Fruit fly (Drosophila melanogaster) whole organism, prepupa: ENCODE measurements around the gene CG33941.

Source experiments
- Blimp-1 ChIP-seq: fragments of 200-800 bp; sonication (Bioruptor generic); optimal IDR thresholded peaks from 3 replicates; lab custom pipeline; 2017; ENCODE audit warnings: missing biosample characterization, missing genetic modification characterization, mild to moderate bottlenecking, moderate library complexity, missing genetic modification reagents
- CG10669 ChIP-seq: fragments of 200-800 bp; sonication (Bioruptor generic); optimal IDR thresholded peaks from 3 replicates; lab custom pipeline; 2018; ENCODE audit warnings: missing biosample characterization, mild to moderate bottlenecking, missing genetic modification characterization, moderate library complexity
- CG3919 ChIP-seq: fragments of 200-800 bp; sonication (Bioruptor generic); optimal IDR thresholded peaks from 3 replicates; lab custom pipeline; 2016; ENCODE audit warnings: missing biosample characterization, missing genetic modification characterization
- cyc ChIP-seq: fragments of 200-800 bp; sonication (Bioruptor generic); optimal IDR thresholded peaks from 3 replicates; lab custom pipeline; 2016; ENCODE audit warnings: missing biosample characterization, missing genetic modification characterization
- dsx ChIP-seq: fragments of 200-800 bp; optimal IDR thresholded peaks from 3 replicates; lab custom pipeline; 2019; ENCODE audit warnings: missing biosample characterization, mild to moderate bottlenecking, missing genetic modification characterization, moderate library complexity; ENCODE audit not compliant: poor library complexity, severe bottlenecking
- pdm3 ChIP-seq: fragments of 200-800 bp; sonication (Bioruptor generic); optimal IDR thresholded peaks from 3 replicates; lab custom pipeline; 2016; ENCODE audit warnings: missing biosample characterization, missing genetic modification characterization
- salr ChIP-seq, 2 experiments: fragments of 200-800 bp; sonication (Bioruptor generic); optimal IDR thresholded peaks; 3 replicates each; lab custom pipeline; 2016 to 2018; ENCODE audit warnings: missing biosample characterization in 2 of 2, missing genetic modification characterization in 2 of 2, mild to moderate bottlenecking in 1 of 2
- svp ChIP-seq: fragments of 200-800 bp; sonication (Bioruptor generic); peaks from one replicate; lab custom pipeline; 2016; ENCODE audit warnings: missing biosample characterization, missing genetic modification characterization
- topi ChIP-seq: fragments of 200-800 bp; sonication (Bioruptor generic); optimal IDR thresholded peaks from 3 replicates; lab custom pipeline; 2016; ENCODE audit warnings: missing biosample characterization, missing genetic modification characterization

DNA sequence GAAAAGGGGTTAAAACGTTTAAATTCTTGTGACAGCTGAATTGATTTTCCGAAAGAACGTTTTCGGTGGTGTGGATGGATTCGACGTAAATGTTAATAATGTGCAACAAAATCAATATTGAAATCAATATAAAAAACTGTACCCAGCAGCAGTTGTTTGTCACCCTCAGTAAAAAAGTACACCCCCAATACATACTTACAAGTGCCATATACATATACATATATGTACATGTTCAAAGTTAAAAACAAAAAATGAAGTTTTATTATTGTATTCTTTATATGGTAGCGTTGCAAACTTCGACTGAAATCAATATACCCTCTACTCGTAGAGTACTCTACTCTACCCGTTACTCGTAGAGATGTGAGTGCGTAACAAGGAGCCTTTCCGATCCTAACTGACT, 20.2 kb downstream of the CG33941 start:
- TF ChIP-seq Blimp-1 (GFP tag; lab: Kevin White, UChicago) (no peak), salr (GFP tag; optimal IDR thresholded peaks at IDR 0.05; lab: Kevin White, UChicago) (no peak), CG3919 (GFP tag; lab: Kevin White, UChicago) (no peak), cyc (GFP tag; lab: Kevin White, UChicago) (no peak), dsx (no peak), svp (GFP tag; lab: Kevin White, UChicago) (peak; percentile 42), pdm3 (GFP tag; lab: Kevin White, UChicago) (no peak), CG10669 (GFP tag; lab: Kevin White, UChicago) (no peak), topi (GFP tag; lab: Kevin White, UChicago) (no peak)
